Worm (Caenorhabditis elegans): ENCODE data around the gene grl-2.

DNA sequence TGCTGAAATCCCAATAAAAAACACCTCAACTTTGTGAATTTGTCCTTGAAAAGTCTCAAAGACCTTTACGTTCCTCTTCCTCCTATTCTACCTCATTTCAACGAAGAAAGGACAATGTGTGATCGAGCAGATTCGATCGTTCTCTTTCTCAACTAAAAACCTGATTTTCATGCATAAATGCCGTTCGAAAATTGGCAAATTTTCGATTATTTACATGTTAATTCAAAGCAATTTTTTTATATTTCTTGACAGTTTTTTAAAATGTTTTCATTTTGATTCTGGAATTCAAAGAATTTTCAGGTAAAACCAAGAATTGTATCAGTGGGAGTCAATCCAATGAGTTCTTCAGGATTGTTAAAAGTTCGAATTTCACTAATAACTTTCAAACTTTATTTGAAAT, 23.7 kb downstream of the grl-2 start, which contains the start of gene lin-46:
- TF ChIP-seq lin-13 (GFP tag; optimal IDR thresholded peaks at IDR 0.05) (no peak), crh-2 (tag; optimal IDR thresholded peaks at IDR 0.05) (no peak)
